Fruit fly (Drosophila melanogaster) whole organism, embryonic: ENCODE results near the gene frac.

Source experiments
- Abd-B ChIP-seq: fragments of 200-800 bp; sonication (Bioruptor generic); optimal IDR thresholded peaks from 2 replicates; lab custom pipeline; 2018; ENCODE audit warnings: missing biosample characterization, mild to moderate bottlenecking, missing genetic modification characterization, moderate library complexity
- CG10267 ChIP-seq: fragments of 200-800 bp; sonication (Bioruptor generic); optimal IDR thresholded peaks from 2 replicates; lab custom pipeline; 2018; ENCODE audit warnings: missing biosample characterization, mild to moderate bottlenecking, missing genetic modification characterization, moderate library complexity
- CG12659 ChIP-seq: fragments of 200-800 bp; sonication (Bioruptor generic); optimal IDR thresholded peaks from 3 replicates; lab custom pipeline; 2017; ENCODE audit warnings: mild to moderate bottlenecking, missing biosample characterization, missing genetic modification reagents, missing genetic modification characterization
- CG12769 ChIP-seq: fragments of 200-800 bp; sonication (Bioruptor generic); optimal IDR thresholded peaks from 2 replicates; lab custom pipeline; 2019; ENCODE audit warnings: missing biosample characterization, mild to moderate bottlenecking, missing genetic modification characterization, moderate library complexity
- CG13775 ChIP-seq: fragments of 200-800 bp; sonication (Bioruptor generic); optimal IDR thresholded peaks from 3 replicates; lab custom pipeline; 2017; ENCODE audit warnings: missing biosample characterization, mild to moderate bottlenecking, missing genetic modification characterization
- CG14710 ChIP-seq: fragments of 200-800 bp; sonication (Bioruptor generic); optimal IDR thresholded peaks from 3 replicates; lab custom pipeline; 2019; ENCODE audit warnings: missing biosample characterization, mild to moderate bottlenecking, missing genetic modification characterization, moderate library complexity
- CG14860 ChIP-seq: fragments of 200-800 bp; sonication (Bioruptor generic); IDR thresholded peaks from 3 replicates; pipeline ENCODE4 v1.3.6; 2022; ENCODE audit warnings: missing biosample characterization, missing genetic modification characterization; ENCODE audit not compliant: partially characterized antibody
- CG15011 ChIP-seq: fragments of 200-800 bp; sonication (Bioruptor generic); optimal IDR thresholded peaks from 3 replicates; lab custom pipeline; 2018; ENCODE audit warnings: missing biosample characterization, mild to moderate bottlenecking, missing genetic modification characterization
- CG16813 ChIP-seq: fragments of 200-800 bp; sonication (Bioruptor generic); IDR thresholded peaks from 3 replicates; pipeline ENCODE4 v1.3.6; 2022; ENCODE audit warnings: missing biosample characterization, missing genetic modification characterization; ENCODE audit not compliant: partially characterized antibody
- CG17361 ChIP-seq: fragments of 200-800 bp; sonication (Bioruptor generic); IDR thresholded peaks from 3 replicates; pipeline ENCODE4 v1.3.6; 2022; ENCODE audit warnings: missing biosample characterization, missing genetic modification characterization
- CG17829 ChIP-seq: fragments of 200-800 bp; optimal IDR thresholded peaks from 2 replicates; lab custom pipeline; 2019; ENCODE audit warnings: missing biosample characterization, mild to moderate bottlenecking, missing genetic modification characterization, moderate library complexity
- CG18262 ChIP-seq: fragments of 200-800 bp; optimal IDR thresholded peaks from 3 replicates; lab custom pipeline; 2019; ENCODE audit warnings: missing biosample characterization, mild to moderate bottlenecking, missing genetic modification characterization, moderate library complexity
- CG2678 ChIP-seq: fragments of 200-800 bp; sonication (Bioruptor generic); optimal IDR thresholded peaks from 3 replicates; lab custom pipeline; 2019; ENCODE audit warnings: missing biosample characterization, mild to moderate bottlenecking, missing genetic modification characterization, moderate library complexity
- CG2712 ChIP-seq: fragments of 200-800 bp; optimal IDR thresholded peaks from 3 replicates; lab custom pipeline; 2019; ENCODE audit warnings: missing biosample characterization, mild to moderate bottlenecking, missing genetic modification characterization, moderate library complexity
- CG2889 ChIP-seq: fragments of 200-800 bp; sonication (Bioruptor generic); IDR thresholded peaks from 3 replicates; pipeline ENCODE4 v1.3.6; 2022; ENCODE audit warnings: missing biosample characterization, missing genetic modification characterization
- CG30403 ChIP-seq: fragments of 200-800 bp; sonication (Bioruptor generic); optimal IDR thresholded peaks from 3 replicates; lab custom pipeline; 2016; ENCODE audit warnings: missing biosample characterization, missing genetic modification characterization
- CG31441 ChIP-seq: fragments of 200-800 bp; sonication (Bioruptor generic); IDR thresholded peaks from 2 replicates; pipeline ENCODE4 v1.3.6; 2022; ENCODE audit warnings: missing biosample characterization, missing genetic modification characterization
- CG32532 ChIP-seq: fragments of 200-800 bp; sonication (Bioruptor generic); IDR thresholded peaks from 2 replicates; pipeline ENCODE4 v1.3.6; 2022; ENCODE audit warnings: missing biosample characterization, missing genetic modification characterization
- CG6254 ChIP-seq: fragments of 200-800 bp; sonication (Bioruptor generic); optimal IDR thresholded peaks from 3 replicates; lab custom pipeline; 2017; ENCODE audit warnings: mild to moderate bottlenecking, missing biosample characterization, missing genetic modification reagents, missing genetic modification characterization
- CG6791 ChIP-seq: fragments of 200-800 bp; sonication (Bioruptor generic); IDR thresholded peaks from 3 replicates; pipeline ENCODE4 v1.3.6; 2022; ENCODE audit warnings: missing biosample characterization, missing genetic modification characterization; ENCODE audit not compliant: partially characterized antibody
- CG9727 ChIP-seq: fragments of 200-800 bp; sonication (Bioruptor generic); optimal IDR thresholded peaks from 3 replicates; lab custom pipeline; 2017; ENCODE audit warnings: missing biosample characterization, mild to moderate bottlenecking, missing genetic modification characterization
- CoRest ChIP-seq: fragments of 200-800 bp; sonication (Bioruptor generic); optimal IDR thresholded peaks from 3 replicates; lab custom pipeline; 2018; ENCODE audit warnings: missing biosample characterization, mild to moderate bottlenecking, missing genetic modification characterization, moderate library complexity
- Dref ChIP-seq: fragments of 200-800 bp; sonication (Bioruptor generic); IDR thresholded peaks from 2 replicates; pipeline ENCODE4 v1.3.6; 2022; ENCODE audit warnings: missing biosample characterization, missing genetic modification characterization
- HLH4C ChIP-seq: fragments of 200-800 bp; sonication (Bioruptor generic); IDR thresholded peaks from 3 replicates; pipeline ENCODE4 v1.3.6; 2022; ENCODE audit warnings: missing biosample characterization, missing genetic modification characterization; ENCODE audit not compliant: partially characterized antibody
- Hmr ChIP-seq: fragments of 200-800 bp; sonication (Bioruptor generic); optimal IDR thresholded peaks from 3 replicates; lab custom pipeline; 2017; ENCODE audit warnings: mild to moderate bottlenecking, missing biosample characterization, missing genetic modification reagents, missing genetic modification characterization
- Lhr ChIP-seq: fragments of 200-800 bp; sonication (Bioruptor generic); optimal IDR thresholded peaks from 3 replicates; lab custom pipeline; 2017; ENCODE audit warnings: mild to moderate bottlenecking, missing biosample characterization, missing genetic modification reagents, missing genetic modification characterization
- Myb ChIP-seq: fragments of 200-800 bp; sonication (Bioruptor generic); optimal IDR thresholded peaks from 2 replicates; lab custom pipeline; 2016; ENCODE audit warnings: missing biosample characterization, missing genetic modification characterization
- Rfx ChIP-seq: fragments of 200-800 bp; sonication (Bioruptor generic); IDR thresholded peaks from 2 replicates; pipeline ENCODE4 v1.3.6; 2022; ENCODE audit warnings: missing biosample characterization, missing genetic modification characterization
- Scr ChIP-seq: fragments of 200-800 bp; sonication (Bioruptor generic); IDR thresholded peaks from 2 replicates; pipeline ENCODE4 v1.3.6; 2022; ENCODE audit warnings: missing biosample characterization, missing genetic modification characterization; ENCODE audit not compliant: partially characterized antibody
- Sox100B ChIP-seq: fragments of 200-800 bp; sonication (Bioruptor generic); optimal IDR thresholded peaks from 3 replicates; lab custom pipeline; 2018; ENCODE audit warnings: missing biosample characterization, mild to moderate bottlenecking, missing genetic modification characterization
- ato ChIP-seq: fragments of 200-800 bp; sonication (Bioruptor generic); IDR thresholded peaks from 2 replicates; pipeline ENCODE4 v1.3.6; 2022; ENCODE audit warnings: missing biosample characterization, missing genetic modification characterization; ENCODE audit not compliant: partially characterized antibody
- bbx ChIP-seq: fragments of 200-800 bp; sonication (Bioruptor generic); IDR thresholded peaks from 2 replicates; pipeline ENCODE4 v1.3.6; 2022; ENCODE audit warnings: missing biosample characterization, missing genetic modification characterization; ENCODE audit not compliant: partially characterized antibody
- bowl ChIP-seq: fragments of 200-800 bp; sonication (Bioruptor generic); IDR thresholded peaks from 2 replicates; pipeline ENCODE4 v1.3.6; 2022; ENCODE audit warnings: missing biosample characterization, missing genetic modification characterization
- fd64A ChIP-seq: fragments of 200-800 bp; sonication (Bioruptor generic); optimal IDR thresholded peaks from 3 replicates; lab custom pipeline; 2018; ENCODE audit warnings: missing biosample characterization, mild to moderate bottlenecking, missing genetic modification characterization
- hb ChIP-seq: fragments of 200-800 bp; sonication (Bioruptor generic); IDR thresholded peaks from 3 replicates; pipeline ENCODE4 v1.3.6; 2022; ENCODE audit warnings: missing biosample characterization, missing genetic modification characterization; ENCODE audit not compliant: partially characterized antibody
- hth ChIP-seq: fragments of >200 bp; optimal IDR thresholded peaks from 2 replicates; lab custom pipeline; 2017; ENCODE audit warnings: inconsistent platforms
- jumu ChIP-seq: fragments of 200-800 bp; sonication (Bioruptor generic); optimal IDR thresholded peaks from 3 replicates; lab custom pipeline; 2016; ENCODE audit warnings: missing biosample characterization, missing genetic modification characterization
- mld ChIP-seq: fragments of 200-800 bp; sonication (Bioruptor generic); IDR thresholded peaks from 3 replicates; pipeline ENCODE4 v1.3.6; 2022; ENCODE audit warnings: missing biosample characterization, missing genetic modification characterization; ENCODE audit not compliant: partially characterized antibody
- nerfin-2 ChIP-seq: fragments of 200-800 bp; sonication (Bioruptor generic); IDR thresholded peaks from 2 replicates; pipeline ENCODE4 v1.3.6; 2022; ENCODE audit warnings: missing biosample characterization, missing genetic modification characterization; ENCODE audit not compliant: partially characterized antibody
- phol ChIP-seq: fragments of 200-800 bp; sonication (Bioruptor generic); optimal IDR thresholded peaks from 3 replicates; lab custom pipeline; 2018; ENCODE audit warnings: missing biosample characterization, mild to moderate bottlenecking, missing genetic modification characterization, moderate library complexity
- row ChIP-seq: fragments of 200-800 bp; sonication (Bioruptor generic); IDR thresholded peaks from 3 replicates; pipeline ENCODE4 v1.3.6; 2022; ENCODE audit warnings: missing biosample characterization, missing genetic modification characterization
- sens ChIP-seq: fragments of 200-800 bp; sonication (Bioruptor generic); peaks from one replicate; lab custom pipeline; 2016; ENCODE audit warnings: missing biosample characterization, missing genetic modification characterization
- sr ChIP-seq: fragments of 200-800 bp; sonication (Bioruptor generic); IDR thresholded peaks from 3 replicates; pipeline ENCODE4 v1.3.6; 2022; ENCODE audit warnings: missing biosample characterization, missing genetic modification characterization
- tna ChIP-seq: fragments of 200-800 bp; sonication (Bioruptor generic); IDR thresholded peaks from 2 replicates; pipeline ENCODE4 v1.3.6; 2022; ENCODE audit warnings: missing biosample characterization, missing genetic modification characterization; ENCODE audit not compliant: partially characterized antibody
- trem ChIP-seq: fragments of 200-800 bp; optimal IDR thresholded peaks from 3 replicates; lab custom pipeline; 2019; ENCODE audit warnings: missing biosample characterization, mild to moderate bottlenecking, missing genetic modification characterization, moderate library complexity
- twi ChIP-seq: fragments of 200-800 bp; optimal IDR thresholded peaks from 2 replicates; lab custom pipeline; 2019; ENCODE audit warnings: missing biosample characterization, mild to moderate bottlenecking, missing genetic modification characterization, moderate library complexity
- vvl ChIP-seq: fragments of 200-800 bp; sonication (Bioruptor generic); IDR thresholded peaks from 2 replicates; pipeline ENCODE4 v1.3.6; 2022; ENCODE audit warnings: missing biosample characterization, missing genetic modification characterization
- zen2 ChIP-seq: fragments of 200-800 bp; sonication (Bioruptor generic); IDR thresholded peaks from 3 replicates; pipeline ENCODE4 v1.3.6; 2022; ENCODE audit warnings: missing biosample characterization, missing genetic modification characterization; ENCODE audit not compliant: partially characterized antibody

frac gene

dm6 chr3L:7528380-7529080, 33.9 kb upstream of the frac start, which contains the start of gene lqf (continued):
- TF ChIP-seq tna (peak; percentile 72), CG14710 (tag; lab: Kevin White, UChicago) (peak; percentile 72), CG18262 (tag; lab: Kevin White, UChicago) (peak; percentile 43), Myb (peak; percentile 62), Scr (GFP tag; lab: Robert Waterston, UW) (peak; percentile 92), CG12769 (tag; lab: Kevin White, UChicago) (no peak), hb (GFP tag; lab: Robert Waterston, UW) (peak; percentile 91), CG12659 (GFP tag; lab: Kevin White, UChicago) (peak; percentile 46), bbx (peak; percentile 82), row (GFP tag; lab: Robert Waterston, UW) (peak; percentile 61), bowl (no peak), CG17361 (GFP tag; lab: Robert Waterston, UW) (peak; percentile 69), CoRest (tag; lab: Kevin White, UChicago) (peak; percentile 53), CG9727 (peak; percentile 40), CG2678 (tag; lab: Kevin White, UChicago) (peak; percentile 34), Hmr (peak; percentile 21), CG16813 (peak; percentile 93), mld (GFP tag; lab: Robert Waterston, UW) (peak; percentile 71; the same call in 2 of the 3 replicates), hth (lab: Kevin White, UChicago) (no peak), HLH4C (peak; percentile 80), CG6254 (GFP tag; lab: Kevin White, UChicago) (no peak), CG32532 (peak; percentile 30), trem (tag; lab: Kevin White, UChicago) (peak; percentile 5), CG10267 (peak; percentile 24), sr (GFP tag; lab: Robert Waterston, UW) (no peak), CG31441 (GFP tag; lab: Robert Waterston, UW) (peak; percentile 29; the same call in 1 of the 2 replicates), CG17829 (peak; percentile 17), Rfx (GFP tag; lab: Robert Waterston, UW) (peak; percentile 24; the same call in 1 of the 2 replicates), ato (peak; percentile 76), CG15011 (GFP tag; lab: Kevin White, UChicago) (no peak), CG2889 (GFP tag; lab: Robert Waterston, UW) (no peak), CG13775 (GFP tag; lab: Kevin White, UChicago) (peak; percentile 20), nerfin-2 (GFP tag; lab: Robert Waterston, UW) (peak; percentile 73), sens (no peak), phol (tag; lab: Kevin White, UChicago) (peak; percentile 51), vvl (GFP tag; lab: Robert Waterston, UW) (peak; percentile 12; the same call in 1 of the 2 replicates), Sox100B (GFP tag; lab: Kevin White, UChicago) (peak; percentile 9), zen2 (0 out of 3 replicates have a peak, but pooled peaks have one; percentile 58), jumu (GFP tag; lab: Kevin White, UChicago) (no peak), Dref (GFP tag; lab: Robert Waterston, UW) (peak; percentile 79), Lhr (GFP tag; lab: Kevin White, UChicago) (peak; percentile 43), CG2712 (tag; lab: Kevin White, UChicago) (peak; percentile 48), CG14860 (GFP tag; lab: Robert Waterston, UW) (peak; percentile 90), twi (no peak), fd64A (GFP tag; lab: Kevin White, UChicago) (no peak), Abd-B (GFP tag; lab: Kevin White, UChicago) (peak; percentile 18), CG30403 (GFP tag; lab: Kevin White, UChicago) (peak; percentile 61), CG6791 (GFP tag; lab: Robert Waterston, UW) (peak; percentile 74)
